Worm (Caenorhabditis elegans) whole organism, L2 larva: ENCODE measurements around the gene tag-65.
A peak's percentile ranks its signal among the peaks of the same experiment; 100 is the strongest.

Experiments
- C34F6.9 ChIP-seq: fragments of 150-350 bp; optimal IDR thresholded peaks from 2 replicates; lab custom pipeline; 2014; ENCODE audit warnings: missing biosample characterization, missing genetic modification characterization
- R02D3.7 ChIP-seq: fragments of 150-350 bp; optimal IDR thresholded peaks from 2 replicates; lab custom pipeline; 2014; ENCODE audit warnings: missing biosample characterization, missing genetic modification characterization
- Y55F3AM.14 ChIP-seq: fragments of 200-800 bp; sonication (Bioruptor generic); optimal IDR thresholded peaks from 2 replicates; lab custom pipeline; 2018; ENCODE audit warnings: mild to moderate bottlenecking, missing genetic modification characterization, missing compliant biosample characterization
- ZK546.5 ChIP-seq: sonication (generic microtip); optimal IDR thresholded peaks from 2 replicates; lab custom pipeline; 2017; ENCODE audit warnings: missing biosample characterization, missing genetic modification characterization
- aly-2 ChIP-seq: fragments of 150-350 bp; optimal IDR thresholded peaks from 2 replicates; lab custom pipeline; 2014; ENCODE audit warnings: missing biosample characterization, missing genetic modification characterization
- ama-1 ChIP-seq: fragments of 150-350 bp; optimal IDR thresholded peaks from 2 replicates; lab custom pipeline; 2018; ENCODE audit warnings: inconsistent platforms
- blmp-1 ChIP-seq: sonication (generic microtip); optimal IDR thresholded peaks from 2 replicates; lab custom pipeline; 2017; ENCODE audit warnings: missing genetic modification characterization, mild to moderate bottlenecking, missing compliant biosample characterization, antibody characterized with exemption, moderate library complexity; ENCODE audit not compliant: insufficient read depth
- ceh-82 ChIP-seq: fragments of 150-350 bp; optimal IDR thresholded peaks from 2 replicates; lab custom pipeline; 2014; ENCODE audit warnings: missing biosample characterization, missing genetic modification characterization
- crh-2 ChIP-seq: sonication (generic microtip); optimal IDR thresholded peaks from 2 replicates; lab custom pipeline; 2017; ENCODE audit warnings: missing biosample characterization, missing genetic modification characterization
- dmd-4 ChIP-seq: sonication (generic microtip); optimal IDR thresholded peaks from 2 replicates; lab custom pipeline; 2017; ENCODE audit warnings: missing biosample characterization, missing genetic modification characterization
- egl-27 ChIP-seq: sonication (generic microtip); optimal IDR thresholded peaks from 3 replicates; lab custom pipeline; 2017; ENCODE audit warnings: missing biosample characterization, missing genetic modification reagents, missing genetic modification characterization
- elt-1 ChIP-seq: fragments of 150-350 bp; optimal IDR thresholded peaks from 2 replicates; lab custom pipeline; 2014; ENCODE audit warnings: missing biosample characterization, missing genetic modification characterization
- elt-3 ChIP-seq: sonication (generic microtip); optimal IDR thresholded peaks from 2 replicates; lab custom pipeline; 2017; ENCODE audit warnings: missing biosample characterization, missing genetic modification characterization
- lin-11 ChIP-seq: fragments of 150-350 bp; sonication (generic microtip); optimal IDR thresholded peaks from 2 replicates; lab custom pipeline; 2014; ENCODE audit warnings: missing biosample characterization, missing genetic modification characterization, inconsistent platforms, mixed read lengths
- lin-13 ChIP-seq: fragments of 150-350 bp; optimal IDR thresholded peaks from 2 replicates; lab custom pipeline; 2014; ENCODE audit warnings: missing biosample characterization, missing genetic modification reagents, missing genetic modification characterization
- lin-39 ChIP-seq: fragments of 150-350 bp; optimal IDR thresholded peaks from 2 replicates; lab custom pipeline; 2014; ENCODE audit warnings: missing biosample characterization, missing genetic modification reagents, missing genetic modification characterization
- lsy-2 ChIP-seq, 2 experiments: fragments of 150-350 bp in 1 of 2; sonication (generic microtip) in 1 of 2; optimal IDR thresholded peaks; 2 replicates each; lab custom pipeline; 2014 to 2017; ENCODE audit warnings: missing biosample characterization in 2 of 2, missing genetic modification characterization in 2 of 2
- mab-5 ChIP-seq: fragments of 150-350 bp; optimal IDR thresholded peaks from 2 replicates; lab custom pipeline; 2014; ENCODE audit warnings: missing biosample characterization, missing genetic modification characterization
- mbf-1 ChIP-seq: sonication (generic microtip); optimal IDR thresholded peaks from 2 replicates; lab custom pipeline; 2017; ENCODE audit warnings: missing biosample characterization, missing genetic modification characterization
- mdl-1 ChIP-seq, 2 experiments: fragments of 150-350 bp in 1 of 2; sonication (generic microtip) in 1 of 2; optimal IDR thresholded peaks; 2 replicates each; lab custom pipeline; 2017; ENCODE audit warnings: missing biosample characterization in 2 of 2, missing genetic modification characterization in 2 of 2
- nhr-10 ChIP-seq: sonication (generic microtip); optimal IDR thresholded peaks from 2 replicates; lab custom pipeline; 2017; ENCODE audit warnings: missing biosample characterization, missing genetic modification characterization
- nhr-12 ChIP-seq: fragments of 150-350 bp; optimal IDR thresholded peaks from 2 replicates; lab custom pipeline; 2014; ENCODE audit warnings: missing biosample characterization, missing genetic modification characterization
- nhr-129 ChIP-seq: fragments of 150-350 bp; optimal IDR thresholded peaks from 2 replicates; lab custom pipeline; 2014; ENCODE audit warnings: missing biosample characterization, missing genetic modification characterization
- nhr-21 ChIP-seq: fragments of 150-350 bp; optimal IDR thresholded peaks from 2 replicates; lab custom pipeline; 2014; ENCODE audit warnings: missing biosample characterization, missing genetic modification characterization
- nhr-23 ChIP-seq: fragments of 150-350 bp; optimal IDR thresholded peaks from 2 replicates; lab custom pipeline; 2014; ENCODE audit warnings: missing biosample characterization, missing genetic modification reagents, missing genetic modification characterization
- nhr-25 ChIP-seq: fragments of 150-350 bp; sonication (generic microtip); optimal IDR thresholded peaks from 3 replicates; lab custom pipeline; 2014; ENCODE audit warnings: missing biosample characterization, missing genetic modification characterization
- nhr-6 ChIP-seq: fragments of 150-350 bp; optimal IDR thresholded peaks from 2 replicates; lab custom pipeline; 2014; ENCODE audit warnings: missing biosample characterization, missing genetic modification characterization
- nhr-77 ChIP-seq: fragments of 150-350 bp; optimal IDR thresholded peaks from 2 replicates; lab custom pipeline; 2014; ENCODE audit warnings: missing biosample characterization, missing genetic modification characterization
- peb-1 ChIP-seq: fragments of 150-350 bp; optimal IDR thresholded peaks from 2 replicates; lab custom pipeline; 2014; ENCODE audit warnings: missing biosample characterization, missing genetic modification characterization
- sem-4 ChIP-seq: fragments of 150-350 bp; optimal IDR thresholded peaks from 2 replicates; lab custom pipeline; 2014; ENCODE audit warnings: missing biosample characterization, missing genetic modification reagents, missing genetic modification characterization
- skn-1 ChIP-seq: sonication (generic microtip); optimal IDR thresholded peaks from 2 replicates; lab custom pipeline; 2017; ENCODE audit warnings: missing biosample characterization, missing genetic modification characterization
- sma-3 ChIP-seq: sonication (generic microtip); optimal IDR thresholded peaks from 2 replicates; lab custom pipeline; 2016; ENCODE audit warnings: missing genetic modification reagents, missing genetic modification characterization, missing compliant biosample characterization
- sma-9 ChIP-seq, 2 experiments: fragments of 150-350 bp in 1 of 2; sonication (generic microtip) in 1 of 2; optimal IDR thresholded peaks; 2 replicates each; lab custom pipeline; 2014 to 2016; ENCODE audit warnings: missing genetic modification characterization in 2 of 2, mild to moderate bottlenecking in 1 of 2, missing biosample characterization in 1 of 2, missing compliant biosample characterization in 1 of 2, missing genetic modification reagents in 1 of 2, moderate library complexity in 1 of 2
- snpc-4 ChIP-seq: fragments of 150-350 bp; optimal IDR thresholded peaks from 2 replicates; lab custom pipeline; 2014; ENCODE audit warnings: missing biosample characterization, missing genetic modification characterization
- unc-55 ChIP-seq: fragments of 150-350 bp; sonication (generic microtip); optimal IDR thresholded peaks from 3 replicates; lab custom pipeline; 2014; ENCODE audit warnings: missing biosample characterization, missing genetic modification reagents, missing genetic modification characterization
- unc-62 ChIP-seq: fragments of 150-350 bp; optimal IDR thresholded peaks from 2 replicates; lab custom pipeline; 2014; ENCODE audit warnings: missing biosample characterization, missing genetic modification reagents, missing genetic modification characterization
- ztf-1 ChIP-seq: fragments of 200-800 bp; sonication (Bioruptor generic); conservative IDR thresholded peaks from 2 replicates; pipeline ENCODE4 v1.3.6; 2022; ENCODE audit warnings: missing genetic modification characterization, missing compliant biosample characterization
- ztf-4 ChIP-seq: fragments of 150-350 bp; optimal IDR thresholded peaks from 2 replicates; lab custom pipeline; 2014; ENCODE audit warnings: missing biosample characterization, missing genetic modification characterization

tag-65 gene

ce11 chrV:13652322-13652721, 26.1 kb downstream of the tag-65 start:
- TF ChIP-seq elt-1 (tag; lab: Kevin White, UChicago) (no peak), unc-55 (GFP tag; lab: Kevin White, UChicago) (no peak), lsy-2 (tag; optimal IDR thresholded peaks at IDR 0.05; lab: Kevin White, UChicago) (no peak)

DNA sequence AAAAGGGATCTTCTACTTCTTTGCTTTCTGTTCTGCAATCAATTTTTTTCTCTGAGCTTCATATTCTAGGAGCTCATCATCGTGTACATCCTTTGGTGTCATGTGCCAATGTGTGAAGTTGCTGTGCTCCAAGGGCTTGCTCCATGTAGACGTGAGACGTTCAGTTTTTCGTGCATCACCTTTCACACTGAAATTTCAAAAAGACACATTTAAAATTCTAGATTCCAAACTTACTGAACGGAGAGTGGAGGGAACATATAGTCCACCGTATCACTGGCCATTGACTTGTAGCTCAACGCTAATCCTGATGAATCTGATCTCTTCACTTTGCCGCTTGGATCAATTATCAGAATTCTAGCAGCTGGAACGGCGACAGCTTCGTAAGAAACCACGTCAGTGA, 27.6 kb downstream of the tag-65 start:
- no peak for TF ChIP-seq ztf-1 (GFP tag; lab: Robert Waterston, UW)
- no peak for TF ChIP-seq mab-5 (tag; lab: Kevin White, UChicago)
- no peak for TF ChIP-seq mbf-1 (tag; lab: Kevin White, UChicago)
- TF ChIP-seq nhr-12 (tag; lab: Kevin White, UChicago): no peak
- no peak for TF ChIP-seq blmp-1
- TF ChIP-seq mdl-1 (tag; optimal IDR thresholded peaks at IDR 0.05; lab: Kevin White, UChicago): no peak
- no peak for TF ChIP-seq lin-11 (tag; lab: Kevin White, UChicago)
- TF ChIP-seq C34F6.9 (tag; lab: Kevin White, UChicago): no peak
- no peak for TF ChIP-seq aly-2 (tag; lab: Kevin White, UChicago)
- no peak for TF ChIP-seq egl-27
- TF ChIP-seq ceh-82 (tag; lab: Kevin White, UChicago): no peak
- TF ChIP-seq lsy-2 (tag; optimal IDR thresholded peaks at IDR 0.05; lab: Kevin White, UChicago): no peak
- no peak for TF ChIP-seq skn-1 (tag; lab: Kevin White, UChicago)
- no peak for TF ChIP-seq nhr-23 (tag; lab: Kevin White, UChicago)
- TF ChIP-seq nhr-21 (tag; lab: Kevin White, UChicago): no peak
- TF ChIP-seq sem-4 (tag; lab: Kevin White, UChicago): no peak
- no peak for TF ChIP-seq ztf-4 (tag; lab: Kevin White, UChicago)

ce11 chrV:13649730-13650349, 28.5 kb downstream of the tag-65 start, which contains the start of gene H37A05.4:
TSS of gene H37A05.4 (minus strand) at chrV:13649780.
- TF ChIP-seq egl-27 (no peak), ztf-1 (GFP tag; lab: Robert Waterston, UW) (0 out of 2 replicates have a peak, but pooled peaks have one; percentile 20), sem-4 (tag; lab: Kevin White, UChicago) (no peak), mdl-1 (tag; optimal IDR thresholded peaks at IDR 0.05; lab: Kevin White, UChicago) (no peak), sma-9 (GFP tag; optimal IDR thresholded peaks at IDR 0.05; lab: Kevin White, UChicago) (no peak), sma-9 (tag; optimal IDR thresholded peaks at IDR 0.05; lab: Kevin White, UChicago) (no peak), peb-1 (tag; lab: Kevin White, UChicago) (no peak), unc-62 (GFP tag; lab: Kevin White, UChicago) (no peak), ama-1 (lab: Kevin White, UChicago) (peak; percentile 22), ztf-4 (tag; lab: Kevin White, UChicago) (peak; percentile 75), dmd-4 (no peak), Y55F3AM.14 (GFP tag; lab: Kevin White, UChicago) (peak; percentile 10), lin-13 (GFP tag; lab: Kevin White, UChicago) (peak; percentile 8), nhr-25 (tag; lab: Kevin White, UChicago) (peak; percentile 53), nhr-77 (tag; lab: Kevin White, UChicago) (no peak), elt-3 (tag; lab: Kevin White, UChicago) (no peak), lin-39 (tag; lab: Kevin White, UChicago) (no peak), nhr-12 (tag; lab: Kevin White, UChicago) (no peak), ZK546.5 (tag; lab: Kevin White, UChicago) (no peak), nhr-6 (tag; lab: Kevin White, UChicago) (no peak), sma-3 (GFP tag; lab: Kevin White, UChicago) (peak; percentile 44), R02D3.7 (tag; lab: Kevin White, UChicago) (no peak), mbf-1 (tag; lab: Kevin White, UChicago) (no peak), nhr-129 (no peak)

- no peak for TF ChIP-seq lin-39 (tag; lab: Kevin White, UChicago)
- TF ChIP-seq nhr-10 (tag; lab: Kevin White, UChicago): no peak
- TF ChIP-seq ceh-82 (tag; lab: Kevin White, UChicago): no peak
- TF ChIP-seq snpc-4: no peak
- TF ChIP-seq nhr-23 (tag; lab: Kevin White, UChicago): no peak
- TF ChIP-seq unc-62 (GFP tag; lab: Kevin White, UChicago): no peak
- TF ChIP-seq ZK546.5 (tag; lab: Kevin White, UChicago): no peak
- TF ChIP-seq lin-13 (GFP tag; lab: Kevin White, UChicago): no peak
- no peak for TF ChIP-seq nhr-21 (tag; lab: Kevin White, UChicago)
- no peak for TF ChIP-seq peb-1 (tag; lab: Kevin White, UChicago)
- TF ChIP-seq crh-2 (tag; lab: Kevin White, UChicago): no peak
Observed at ce11 chrV:13647617-13648016, 30.8 kb downstream of the tag-65 start.
